Worm (Caenorhabditis elegans) whole organism, early embryonic: ENCODE measurements around the gene ZK1240.6.

Source experiments
- B0310.2 ChIP-seq: sonication (generic microtip); optimal IDR thresholded peaks from 2 replicates; lab custom pipeline; 2016; ENCODE audit warnings: mild to moderate bottlenecking, missing genetic modification characterization, missing compliant biosample characterization
- F13C5.2 ChIP-seq: sonication (generic microtip); optimal IDR thresholded peaks from 2 replicates; lab custom pipeline; 2017; ENCODE audit warnings: mild to moderate bottlenecking, missing genetic modification characterization, inconsistent platforms, missing compliant biosample characterization
- aly-1 ChIP-seq: sonication (generic microtip); optimal IDR thresholded peaks from 2 replicates; lab custom pipeline; 2016; ENCODE audit warnings: missing genetic modification characterization, missing compliant biosample characterization
- ama-1 ChIP-seq: fragments of 150-350 bp; optimal IDR thresholded peaks from 2 replicates; lab custom pipeline; 2014
- ceh-13 ChIP-seq: fragments of 200-800 bp; sonication (Bioruptor generic); optimal IDR thresholded peaks from 2 replicates; lab custom pipeline; 2018; ENCODE audit warnings: mild to moderate bottlenecking, missing genetic modification characterization, missing compliant biosample characterization
- ceh-36 ChIP-seq: sonication (generic microtip); optimal IDR thresholded peaks from 2 replicates; lab custom pipeline; 2016; ENCODE audit warnings: missing genetic modification characterization, inconsistent platforms, missing compliant biosample characterization
- ets-7 ChIP-seq: sonication (generic microtip); optimal IDR thresholded peaks from 2 replicates; lab custom pipeline; 2016; ENCODE audit warnings: missing genotype, missing genetic modification characterization, missing compliant biosample characterization
- flt-1 ChIP-seq: fragments of 200-800 bp; sonication (Bioruptor generic); IDR thresholded peaks from 2 replicates; pipeline ENCODE4 v1.3.6; 2022; ENCODE audit warnings: missing genetic modification characterization, missing compliant biosample characterization
- hmbx-1 ChIP-seq: sonication (generic microtip); optimal IDR thresholded peaks from 2 replicates; lab custom pipeline; 2016; ENCODE audit warnings: mild to moderate bottlenecking, missing genetic modification characterization, missing compliant biosample characterization
- hmg-4 ChIP-seq: fragments of 200-800 bp; sonication (Bioruptor generic); optimal IDR thresholded peaks from 2 replicates; lab custom pipeline; 2018; ENCODE audit warnings: mild to moderate bottlenecking, missing genetic modification characterization, missing compliant biosample characterization
- hnd-1 ChIP-seq: sonication (generic microtip); optimal IDR thresholded peaks from 2 replicates; lab custom pipeline; 2016; ENCODE audit warnings: missing genetic modification characterization, missing compliant biosample characterization
- pes-1 ChIP-seq: fragments of 200-800 bp; sonication (Bioruptor generic); IDR thresholded peaks from 2 replicates; pipeline ENCODE4 v1.3.6; 2022; ENCODE audit warnings: missing genetic modification reagents, missing genetic modification characterization, missing compliant biosample characterization
- scrt-1 ChIP-seq: fragments of 200-800 bp; sonication (Bioruptor generic); IDR thresholded peaks from 2 replicates; pipeline ENCODE4 v1.3.6; 2022; ENCODE audit warnings: missing genetic modification characterization, missing compliant biosample characterization
- sea-1 ChIP-seq: fragments of 200-800 bp; sonication (Bioruptor generic); conservative IDR thresholded peaks from 2 replicates; pipeline ENCODE4 v1.3.6; 2022; ENCODE audit warnings: missing genetic modification characterization, missing compliant biosample characterization
- tbx-11 ChIP-seq: fragments of 200-800 bp; sonication (Bioruptor generic); IDR thresholded peaks from 2 replicates; pipeline ENCODE4 v1.3.6; 2022; ENCODE audit warnings: missing genetic modification characterization, missing compliant biosample characterization
- tbx-37 ChIP-seq: fragments of 200-800 bp; sonication (Bioruptor generic); conservative IDR thresholded peaks from 2 replicates; pipeline ENCODE4 v1.3.6; 2022; ENCODE audit warnings: missing genetic modification reagents, missing genetic modification characterization, missing compliant biosample characterization
- tra-4 ChIP-seq: sonication (generic microtip); optimal IDR thresholded peaks from 2 replicates; lab custom pipeline; 2017; ENCODE audit warnings: missing genetic modification characterization, missing compliant biosample characterization

Gene ZK1240.6

ce11 chrII:2354476-2354875 is 31.8 kb upstream of the ZK1240.6 start, which contains the start of gene F43C11.2:
F43C11.2 (plus strand) TSS chrII:2354776.
- TF ChIP-seq B0310.2 (tag; lab: Kevin White, UChicago) (no peak), ceh-13 (GFP tag; lab: Kevin White, UChicago) (no peak), hnd-1 (tag; lab: Kevin White, UChicago) (no peak), hmbx-1 (no peak), pes-1 (GFP tag; lab: Robert Waterston, UW) (no peak), tra-4 (tag; lab: Kevin White, UChicago) (no peak), scrt-1 (no peak), ets-7 (tag; lab: Kevin White, UChicago) (no peak), ama-1 (lab: Kevin White, UChicago) (no peak), flt-1 (GFP tag; lab: Robert Waterston, UW) (no peak), aly-1 (tag; lab: Kevin White, UChicago) (no peak), hmg-4 (GFP tag; lab: Kevin White, UChicago) (no peak), F13C5.2 (tag; lab: Kevin White, UChicago) (no peak)

ce11 chrII:2353012-2353411 is 30.3 kb upstream of the ZK1240.6 start, which contains the start of gene F43C11.3:
F43C11.3 (plus strand) TSS chrII:2353312.
- TF ChIP-seq ama-1 (lab: Kevin White, UChicago) (no peak), tbx-37 (GFP tag; lab: Robert Waterston, UW) (no peak), hmbx-1 (no peak), scrt-1 (no peak), aly-1 (tag; lab: Kevin White, UChicago) (no peak), hmg-4 (GFP tag; lab: Kevin White, UChicago) (no peak), B0310.2 (tag; lab: Kevin White, UChicago) (no peak), tbx-11 (no peak), sea-1 (GFP tag; lab: Robert Waterston, UW) (no peak), ceh-36 (no peak), flt-1 (GFP tag; lab: Robert Waterston, UW) (no peak), hnd-1 (tag; lab: Kevin White, UChicago) (no peak), ceh-13 (GFP tag; lab: Kevin White, UChicago) (no peak), ets-7 (tag; lab: Kevin White, UChicago) (no peak), F13C5.2 (tag; lab: Kevin White, UChicago) (no peak), tra-4 (tag; lab: Kevin White, UChicago) (no peak)

ce11 chrII:2352546-2352945 is 29.8 kb upstream of the ZK1240.6 start, which contains the start of gene F43C11.10:
F43C11.10 (minus strand) TSS chrII:2352646.
- no peak for TF ChIP-seq aly-1 (tag; lab: Kevin White, UChicago)
- TF ChIP-seq scrt-1 = no peak
- no peak for TF ChIP-seq ceh-36

ce11 chrII:2346672-2347071 is 24.0 kb upstream of the ZK1240.6 start, which contains the start of gene F43C11.4:
F43C11.4 (plus strand) TSS chrII:2346972.
- TF ChIP-seq aly-1 (tag; lab: Kevin White, UChicago) (no peak), hmg-4 (GFP tag; lab: Kevin White, UChicago) (no peak)

ce11 chrII:2342004-2342479 is 19.3 kb upstream of the ZK1240.6 start, which contains the start of gene F43C11.6:
F43C11.6 (plus strand) TSS chrII:2342429.
- TF ChIP-seq ets-7 (tag; lab: Kevin White, UChicago) = no peak

- no peak for TF ChIP-seq hnd-1 (tag; lab: Kevin White, UChicago)
- TF ChIP-seq tbx-11 = no peak
- no peak for TF ChIP-seq ceh-36
- TF ChIP-seq scrt-1 = no peak
- TF ChIP-seq F13C5.2 (tag; lab: Kevin White, UChicago) = no peak
- TF ChIP-seq ceh-13 (GFP tag; lab: Kevin White, UChicago) = no peak
- TF ChIP-seq hmg-4 (GFP tag; lab: Kevin White, UChicago) = no peak
- TF ChIP-seq B0310.2 (tag; lab: Kevin White, UChicago) = no peak
- no peak for TF ChIP-seq ama-1 (lab: Kevin White, UChicago)
- no peak for TF ChIP-seq sea-1 (GFP tag; lab: Robert Waterston, UW)
- TF ChIP-seq hmbx-1 = no peak
- no peak for TF ChIP-seq aly-1 (tag; lab: Kevin White, UChicago)
- TF ChIP-seq flt-1 (GFP tag; lab: Robert Waterston, UW) = no peak
These were observed 18.8 kb upstream of the ZK1240.6 start, which contains the start of gene enri-1 for ce11 chrII:2341515-2341914. enri-1 (minus strand) TSS chrII:2341615.

ce11 chrII:2340974-2341373 is 18.3 kb upstream of the ZK1240.6 start:
- peak; percentile 15 for TF ChIP-seq F13C5.2 (tag; lab: Kevin White, UChicago)
- TF ChIP-seq tbx-37 (GFP tag; lab: Robert Waterston, UW) = no peak

- peak; percentile 71 for TF ChIP-seq ceh-36
- TF ChIP-seq hmbx-1 = no peak
These were observed 13.5 kb upstream of the ZK1240.6 start for ce11 chrII:2336177-2336576.

ce11 chrII:2335572-2335971 is 12.9 kb upstream of the ZK1240.6 start, which contains the start of gene F43C11.7:
F43C11.7 (plus strand) TSS chrII:2335897.
- TF ChIP-seq ceh-13 (GFP tag; lab: Kevin White, UChicago) (no peak), tbx-11 (no peak), sea-1 (GFP tag; lab: Robert Waterston, UW) (no peak), hnd-1 (tag; lab: Kevin White, UChicago) (no peak), flt-1 (GFP tag; lab: Robert Waterston, UW) (no peak), B0310.2 (tag; lab: Kevin White, UChicago) (no peak), hmbx-1 (no peak), tbx-37 (GFP tag; lab: Robert Waterston, UW) (no peak)
